Worm (Caenorhabditis elegans) whole organism, young adult: ENCODE results near the gene ZC250.2.

Experiments
- F23B12.7 ChIP-seq: sonication (generic microtip); optimal IDR thresholded peaks from 2 replicates; lab custom pipeline; 2017; ENCODE audit warnings: missing genetic modification characterization, mild to moderate bottlenecking, missing compliant biosample characterization, antibody characterized with exemption, moderate library complexity; ENCODE audit not compliant: insufficient read depth
- ama-1 ChIP-seq, 3 experiments: fragments of 150-350 bp in 1 of 3; sonication (generic microtip) in 2 of 3; optimal IDR thresholded peaks; 2 replicates each; lab custom pipeline; 2014 to 2018; ENCODE audit warnings: missing biosample characterization in 2 of 3, missing genetic modification characterization in 2 of 3, missing genetic modification reagents in 2 of 3
- snpc-4 ChIP-seq, 5 experiments: fragments of 150-350 bp in 1 of 5; sonication (generic microtip) in 4 of 5; optimal IDR thresholded peaks; 2 replicates each; lab custom pipeline; 2014 to 2018; ENCODE audit warnings: missing genetic modification characterization in 5 of 5, missing biosample characterization in 3 of 5, antibody characterized with exemption in 2 of 5, mild to moderate bottlenecking in 2 of 5, missing compliant biosample characterization in 2 of 5, missing genotype in 2 of 5, moderate library complexity in 2 of 5, missing genetic modification reagents in 1 of 5

ce11 chrV:5840939-5841338 is 48.8 kb downstream of the ZC250.2 start:
- TF ChIP-seq F23B12.7 (tag; lab: Kevin White, UChicago) (no peak), ama-1 (optimal IDR thresholded peaks at IDR 0.05; lab: Kevin White, UChicago) (no peak), ama-1 (GFP tag; optimal IDR thresholded peaks at IDR 0.05; lab: Kevin White, UChicago) (no peak), snpc-4 (GFP tag; optimal IDR thresholded peaks at IDR 0.05; lab: Kevin White, UChicago) (no peak), snpc-4 (tag; optimal IDR thresholded peaks at IDR 0.05; lab: Kevin White, UChicago) (no peak)
